Fruit fly (Drosophila melanogaster) whole organism, embryonic: ENCODE results near the gene Best3.

Source experiments
- Awh ChIP-seq: fragments of 200-800 bp; sonication (Bioruptor generic); IDR thresholded peaks from 2 replicates; pipeline ENCODE4, ENCODE4 v1.3.6; 2022; ENCODE audit warnings: missing biosample characterization, missing genetic modification characterization
- Bdp1 ChIP-seq: fragments of 200-800 bp; sonication (Bioruptor generic); optimal IDR thresholded peaks from 3 replicates; lab custom pipeline; 2016; ENCODE audit warnings: missing biosample characterization, missing genetic modification characterization
- Bteb2 ChIP-seq: fragments of 200-800 bp; sonication (Bioruptor generic); optimal IDR thresholded peaks from 2 replicates; lab custom pipeline; 2016; ENCODE audit warnings: missing biosample characterization, missing genetic modification characterization
- CG11504 ChIP-seq: fragments of 200-800 bp; sonication (Bioruptor generic); optimal IDR thresholded peaks from 3 replicates; lab custom pipeline; 2019; ENCODE audit warnings: missing biosample characterization, mild to moderate bottlenecking, missing genetic modification characterization, moderate library complexity
- CG12104 ChIP-seq: fragments of 200-800 bp; sonication (Bioruptor generic); optimal IDR thresholded peaks from 3 replicates; lab custom pipeline; 2016; ENCODE audit warnings: missing biosample characterization, missing genetic modification characterization
- CG13624 ChIP-seq: fragments of 200-800 bp; sonication (Bioruptor generic); optimal IDR thresholded peaks from 2 replicates; lab custom pipeline; 2016; ENCODE audit warnings: missing biosample characterization, missing genetic modification characterization
- CG15514 ChIP-seq: fragments of 200-800 bp; sonication (Bioruptor generic); optimal IDR thresholded peaks from 3 replicates; lab custom pipeline; 2017; ENCODE audit warnings: missing biosample characterization, missing genetic modification characterization, mild to moderate bottlenecking, moderate library complexity, missing genetic modification reagents
- CG16863 ChIP-seq: fragments of 200-800 bp; sonication (Bioruptor generic); optimal IDR thresholded peaks from 3 replicates; lab custom pipeline; 2016; ENCODE audit warnings: missing biosample characterization, missing genetic modification characterization
- CG17359 ChIP-seq: fragments of 200-800 bp; sonication (Bioruptor generic); optimal IDR thresholded peaks from 3 replicates; lab custom pipeline; 2018; ENCODE audit warnings: missing biosample characterization, mild to moderate bottlenecking, missing genetic modification characterization, moderate library complexity
- CG18476 ChIP-seq: fragments of 200-800 bp; sonication (Bioruptor generic); optimal IDR thresholded peaks from 2 replicates; lab custom pipeline; 2016; ENCODE audit warnings: missing biosample characterization, mild to moderate bottlenecking, missing genetic modification characterization
- CG30403 ChIP-seq: fragments of 200-800 bp; sonication (Bioruptor generic); optimal IDR thresholded peaks from 3 replicates; lab custom pipeline; 2016; ENCODE audit warnings: missing biosample characterization, missing genetic modification characterization
- CG31365 ChIP-seq: fragments of 200-800 bp; sonication (Bioruptor generic); optimal IDR thresholded peaks from 2 replicates; lab custom pipeline; 2018; ENCODE audit warnings: missing biosample characterization, mild to moderate bottlenecking, missing genetic modification characterization
- CG31388 ChIP-seq: fragments of 200-800 bp; sonication (Bioruptor generic); optimal IDR thresholded peaks from 2 replicates; lab custom pipeline; 2016; ENCODE audit warnings: missing biosample characterization, missing genetic modification characterization
- CG34376 ChIP-seq: fragments of 200-800 bp; sonication (Bioruptor generic); optimal IDR thresholded peaks from 2 replicates; lab custom pipeline; 2018; ENCODE audit warnings: missing biosample characterization, mild to moderate bottlenecking, missing genetic modification characterization
- CG3726 ChIP-seq: fragments of 200-800 bp; sonication (Bioruptor generic); IDR thresholded peaks from 3 replicates; pipeline ENCODE4, ENCODE4 v1.3.6; 2022; ENCODE audit warnings: missing biosample characterization, missing genetic modification characterization
- CG4404 ChIP-seq: fragments of 200-800 bp; sonication (Bioruptor generic); IDR thresholded peaks from 2 replicates; pipeline ENCODE4 v1.3.6; 2022; ENCODE audit warnings: missing biosample characterization, missing genetic modification characterization
- CG7745 ChIP-seq: fragments of 200-800 bp; sonication (Bioruptor generic); optimal IDR thresholded peaks from 2 replicates; lab custom pipeline; 2018; ENCODE audit warnings: missing biosample characterization, mild to moderate bottlenecking, missing genetic modification characterization, moderate library complexity
- Camta ChIP-seq: fragments of 200-800 bp; sonication (Bioruptor generic); optimal IDR thresholded peaks from 2 replicates; lab custom pipeline; 2016; ENCODE audit warnings: missing biosample characterization, missing genetic modification characterization
- Chrac-16 ChIP-seq: fragments of 200-800 bp; sonication (Bioruptor generic); optimal IDR thresholded peaks from 3 replicates; lab custom pipeline; 2016; ENCODE audit warnings: missing biosample characterization, missing genetic modification characterization
- CkIIα-i1 ChIP-seq: fragments of 200-800 bp; sonication (Bioruptor generic); IDR thresholded peaks from 2 replicates; pipeline ENCODE4 v1.3.6; 2022; ENCODE audit warnings: missing biosample characterization, missing genetic modification characterization
- Dad ChIP-seq: fragments of 200-800 bp; sonication (Bioruptor generic); optimal IDR thresholded peaks from 3 replicates; lab custom pipeline; 2016; ENCODE audit warnings: missing biosample characterization, missing genetic modification characterization
- Dll ChIP-seq: fragments of 200-800 bp; sonication (Bioruptor generic); IDR thresholded peaks from 4 replicates; pipeline ENCODE4 v1.3.6; 2022; ENCODE audit warnings: missing biosample characterization, missing genetic modification characterization; ENCODE audit not compliant: partially characterized antibody
- Drgx ChIP-seq: fragments of 200-800 bp; sonication (Bioruptor generic); IDR thresholded peaks from 2 replicates; pipeline ENCODE4 v1.3.6; 2022; ENCODE audit warnings: missing biosample characterization, missing genetic modification characterization
- E2f2 ChIP-seq: fragments of 200-800 bp; sonication (Bioruptor generic); IDR thresholded peaks from 2 replicates; pipeline ENCODE4 v1.3.6; 2022; ENCODE audit warnings: missing biosample characterization, missing genetic modification characterization
- Fer3 ChIP-seq: fragments of 200-800 bp; sonication (Bioruptor generic); optimal IDR thresholded peaks from 2 replicates; lab custom pipeline; 2018; ENCODE audit warnings: missing biosample characterization, mild to moderate bottlenecking, missing genetic modification characterization, moderate library complexity
- Poxn ChIP-seq: fragments of 200-800 bp; sonication (Bioruptor generic); IDR thresholded peaks from 2 replicates; pipeline ENCODE4 v1.3.6; 2022; ENCODE audit warnings: missing biosample characterization, missing genetic modification characterization
- Ravus ChIP-seq: fragments of 200-800 bp; sonication (Bioruptor generic); IDR thresholded peaks from 2 replicates; pipeline ENCODE4 v1.3.6; 2022; ENCODE audit warnings: missing biosample characterization, missing genetic modification characterization
- Sox102F ChIP-seq: fragments of 200-800 bp; sonication (Bioruptor generic); optimal IDR thresholded peaks from 2 replicates; lab custom pipeline; 2018; ENCODE audit warnings: missing biosample characterization, mild to moderate bottlenecking, missing genetic modification characterization, moderate library complexity
- Ssrp ChIP-seq: fragments of 200-800 bp; sonication (Bioruptor generic); optimal IDR thresholded peaks from 2 replicates; lab custom pipeline; 2018; ENCODE audit warnings: missing biosample characterization, mild to moderate bottlenecking, missing genetic modification characterization, moderate library complexity
- Xbp1 ChIP-seq: fragments of 200-800 bp; sonication (Bioruptor generic); optimal IDR thresholded peaks from 3 replicates; lab custom pipeline; 2016; ENCODE audit warnings: missing biosample characterization, mild to moderate bottlenecking, missing genetic modification characterization
- YL-1 ChIP-seq: fragments of 200-800 bp; sonication (Bioruptor generic); optimal IDR thresholded peaks from 3 replicates; lab custom pipeline; 2017; ENCODE audit warnings: missing biosample characterization, mild to moderate bottlenecking, missing genetic modification characterization
- al ChIP-seq: fragments of 200-800 bp; sonication (Bioruptor generic); IDR thresholded peaks from 2 replicates; pipeline ENCODE4 v1.3.6; 2022; ENCODE audit warnings: missing biosample characterization, missing genetic modification characterization
- ap ChIP-seq: fragments of 200-800 bp; sonication (Bioruptor generic); IDR thresholded peaks from 2 replicates; pipeline ENCODE4 v1.3.6; 2022; ENCODE audit warnings: missing biosample characterization, missing genetic modification characterization
- ci ChIP-seq: fragments of 200-800 bp; sonication (Bioruptor generic); IDR thresholded peaks from 3 replicates; pipeline ENCODE4 v1.3.6; 2022; ENCODE audit warnings: missing biosample characterization, missing genetic modification characterization
- corto ChIP-seq: fragments of 200-800 bp; sonication (Bioruptor generic); optimal IDR thresholded peaks from 2 replicates; lab custom pipeline; 2016; ENCODE audit warnings: missing biosample characterization, mild to moderate bottlenecking, missing genetic modification characterization, moderate library complexity
- esg ChIP-seq: fragments of 200-800 bp; sonication (Bioruptor generic); conservative IDR thresholded peaks from 2 replicates; pipeline ENCODE4 v1.3.6; 2022; ENCODE audit warnings: missing biosample characterization, missing genetic modification characterization
- klu ChIP-seq: fragments of 200-800 bp; sonication (Bioruptor generic); IDR thresholded peaks from 2 replicates; pipeline ENCODE4 v1.3.6; 2022; ENCODE audit warnings: missing biosample characterization, missing genetic modification characterization
- kni ChIP-seq: fragments of 200-800 bp; sonication (Bioruptor generic); optimal IDR thresholded peaks from 3 replicates; lab custom pipeline; 2017; ENCODE audit warnings: mild to moderate bottlenecking, missing biosample characterization, missing genetic modification reagents, missing genetic modification characterization
- knrl ChIP-seq: fragments of 200-800 bp; sonication (Bioruptor generic); IDR thresholded peaks from 3 replicates; pipeline ENCODE4 v1.3.6; 2022; ENCODE audit warnings: missing biosample characterization, missing genetic modification characterization; ENCODE audit not compliant: partially characterized antibody
- lab ChIP-seq: fragments of 200-800 bp; sonication (Bioruptor generic); optimal IDR thresholded peaks from 3 replicates; lab custom pipeline; 2017; ENCODE audit warnings: missing biosample characterization, missing genetic modification characterization, mild to moderate bottlenecking, moderate library complexity, missing genetic modification reagents
- lilli ChIP-seq: fragments of 200-800 bp; sonication (Bioruptor generic); optimal IDR thresholded peaks from 3 replicates; lab custom pipeline; 2016; ENCODE audit warnings: missing biosample characterization, missing genetic modification characterization
- lola ChIP-seq, 3 experiments: fragments of >200 bp in 2 of 3; fragments of 200-800 bp in 1 of 3; sonication (Bioruptor generic) in 1 of 3; optimal IDR thresholded peaks; 2 replicates each; lab custom pipeline; 2017 to 2019; ENCODE audit warnings: missing biosample characterization in 3 of 3, missing genetic modification characterization in 3 of 3, mild to moderate bottlenecking in 1 of 3, moderate library complexity in 1 of 3
- mld ChIP-seq: fragments of 200-800 bp; sonication (Bioruptor generic); IDR thresholded peaks from 3 replicates; pipeline ENCODE4 v1.3.6; 2022; ENCODE audit warnings: missing biosample characterization, missing genetic modification characterization; ENCODE audit not compliant: partially characterized antibody
- nom ChIP-seq: fragments of 200-800 bp; sonication (Bioruptor generic); optimal IDR thresholded peaks from 2 replicates; lab custom pipeline; 2017; ENCODE audit warnings: missing biosample characterization, missing genetic modification characterization, mild to moderate bottlenecking, moderate library complexity, missing genetic modification reagents
- oc ChIP-seq: fragments of 200-800 bp; sonication (Bioruptor generic); optimal IDR thresholded peaks from 2 replicates; lab custom pipeline; 2018; ENCODE audit warnings: missing biosample characterization, mild to moderate bottlenecking, missing genetic modification characterization, moderate library complexity
- run ChIP-seq: fragments of 200-800 bp; sonication (Bioruptor generic); optimal IDR thresholded peaks from 3 replicates; lab custom pipeline; 2018; ENCODE audit warnings: missing biosample characterization, mild to moderate bottlenecking, missing genetic modification characterization
- salm ChIP-seq: fragments of 200-800 bp; sonication (Bioruptor generic); optimal IDR thresholded peaks from 2 replicates; lab custom pipeline; 2018; ENCODE audit warnings: missing biosample characterization, mild to moderate bottlenecking, missing genetic modification characterization
- sens ChIP-seq: fragments of 200-800 bp; sonication (Bioruptor generic); peaks from one replicate; lab custom pipeline; 2016; ENCODE audit warnings: missing biosample characterization, missing genetic modification characterization
- seq ChIP-seq: fragments of 200-800 bp; sonication (Bioruptor generic); IDR thresholded peaks from 2 replicates; pipeline ENCODE4 v1.3.6; 2022; ENCODE audit warnings: missing biosample characterization, missing genetic modification characterization
- sob ChIP-seq: fragments of 200-800 bp; sonication (Bioruptor generic); IDR thresholded peaks from 2 replicates; pipeline ENCODE4 v1.3.6; 2022; ENCODE audit warnings: missing biosample characterization, missing genetic modification characterization
- tio ChIP-seq: fragments of 200-800 bp; sonication (Bioruptor generic); optimal IDR thresholded peaks from 2 replicates; lab custom pipeline; 2017; ENCODE audit warnings: missing biosample characterization, missing genetic modification characterization, inconsistent platforms
- vfl ChIP-seq: fragments of 200-800 bp; sonication (Bioruptor generic); optimal IDR thresholded peaks from 2 replicates; lab custom pipeline; 2016; ENCODE audit warnings: missing biosample characterization, missing genetic modification characterization

Best3 gene

dm6 chr3L:15252562-15252961, 50.0 kb downstream of the Best3 start (continued):
- TF ChIP-seq CG30403 (GFP tag; lab: Kevin White, UChicago): peak; percentile 15
- TF ChIP-seq nom (GFP tag; lab: Kevin White, UChicago): no peak
- no peak for TF ChIP-seq sob (GFP tag; lab: Robert Waterston, UW)
- TF ChIP-seq Ravus (GFP tag; lab: Robert Waterston, UW): no peak
- no peak for TF ChIP-seq Bdp1 (GFP tag; lab: Kevin White, UChicago)
- TF ChIP-seq oc: no peak
- no peak for TF ChIP-seq Dad (GFP tag; lab: Kevin White, UChicago)
- TF ChIP-seq al (GFP tag; lab: Robert Waterston, UW): no peak
- TF ChIP-seq CG31365 (tag; lab: Kevin White, UChicago): no peak
- no peak for TF ChIP-seq Fer3 (tag; lab: Kevin White, UChicago)
- no peak for TF ChIP-seq Camta (GFP tag; lab: Kevin White, UChicago)
- no peak for TF ChIP-seq Chrac-16
- TF ChIP-seq ci (GFP tag; lab: Robert Waterston, UW): no peak
- TF ChIP-seq run (tag; lab: Kevin White, UChicago): no peak
- peak; percentile 28 for TF ChIP-seq Sox102F (GFP tag; lab: Kevin White, UChicago)
- TF ChIP-seq CG34376 (GFP tag; lab: Kevin White, UChicago): no peak
- no peak for TF ChIP-seq CG13624 (GFP tag; lab: Kevin White, UChicago)
- no peak for TF ChIP-seq esg (GFP tag; lab: Robert Waterston, UW)
- no peak for TF ChIP-seq CG4404 (GFP tag; lab: Robert Waterston, UW)
- TF ChIP-seq Poxn (GFP tag; lab: Robert Waterston, UW): no peak
- TF ChIP-seq CkIIα-i1 (GFP tag; lab: Robert Waterston, UW): no peak
- peak; percentile 9 for TF ChIP-seq Ssrp (tag; lab: Kevin White, UChicago)
- TF ChIP-seq YL-1: no peak
- no peak for TF ChIP-seq CG7745
- no peak for TF ChIP-seq Awh (GFP tag; lab: Robert Waterston, UW)
- TF ChIP-seq Drgx (GFP tag; lab: Robert Waterston, UW): no peak
- no peak for TF ChIP-seq salm (tag; lab: Kevin White, UChicago)
- no peak for TF ChIP-seq vfl (GFP tag; lab: Kevin White, UChicago)
- no peak for TF ChIP-seq ap (GFP tag; lab: Robert Waterston, UW)
- no peak for TF ChIP-seq seq (GFP tag; lab: Robert Waterston, UW)
- peak; percentile 9 for TF ChIP-seq sens (GFP tag; lab: Kevin White, UChicago)
- no peak for TF ChIP-seq kni (GFP tag; lab: Kevin White, UChicago)
- no peak for TF ChIP-seq CG15514
- TF ChIP-seq CG16863 (GFP tag; lab: Kevin White, UChicago): no peak
- TF ChIP-seq klu (GFP tag; lab: Robert Waterston, UW): no peak
- no peak for TF ChIP-seq tio (GFP tag; lab: Kevin White, UChicago)
- TF ChIP-seq Xbp1: peak; percentile 15
- no peak for TF ChIP-seq CG12104 (GFP tag; lab: Kevin White, UChicago)
- no peak for TF ChIP-seq Bteb2
- no peak for TF ChIP-seq CG18476
- peak; percentile 49 for TF ChIP-seq CG11504 (tag; lab: Kevin White, UChicago)
- TF ChIP-seq E2f2 (GFP tag; lab: Robert Waterston, UW): no peak
- no peak for TF ChIP-seq knrl
- no peak for TF ChIP-seq mld (GFP tag; lab: Robert Waterston, UW)
- peak; percentile 11 for TF ChIP-seq CG17359
- TF ChIP-seq lola (GFP tag; optimal IDR thresholded peaks at IDR 0.05; lab: Kevin White, UChicago): peak in 1 of 3 experiments; percentile 19
- TF ChIP-seq CG31388: no peak
- TF ChIP-seq lilli (GFP tag; lab: Kevin White, UChicago): no peak
- no peak for TF ChIP-seq Dll (GFP tag; lab: Robert Waterston, UW)
- TF ChIP-seq corto (GFP tag; lab: Kevin White, UChicago): no peak
- no peak for TF ChIP-seq lab (GFP tag; lab: Kevin White, UChicago)
- TF ChIP-seq CG3726 (GFP tag; lab: Robert Waterston, UW): no peak
